Fruit fly (Drosophila melanogaster) whole organism, embryonic: Measurements from ENCODE around the gene CG3078.
A peak's percentile ranks its signal among the peaks of the same experiment; 100 is the strongest.

Experiments used
- Ada2b ChIP-seq: fragments of 200-800 bp; sonication (Bioruptor generic); IDR thresholded peaks from 2 replicates; pipeline ENCODE4 v1.3.6; 2022; ENCODE audit warnings: missing biosample characterization, missing genetic modification characterization
- Atf-2 ChIP-seq: fragments of 200-800 bp; sonication (Bioruptor generic); optimal IDR thresholded peaks from 2 replicates; lab custom pipeline; 2016; ENCODE audit warnings: missing biosample characterization, missing genetic modification characterization
- Awh ChIP-seq: fragments of 200-800 bp; sonication (Bioruptor generic); IDR thresholded peaks from 2 replicates; pipeline ENCODE4, ENCODE4 v1.3.6; 2022; ENCODE audit warnings: missing biosample characterization, missing genetic modification characterization
- CG10321 ChIP-seq: fragments of 200-800 bp; sonication (Bioruptor generic); IDR thresholded peaks from 2 replicates; pipeline ENCODE4 v1.3.6; 2022; ENCODE audit warnings: missing biosample characterization, missing genetic modification characterization
- CG10366 ChIP-seq: fragments of 200-800 bp; sonication (Bioruptor generic); IDR thresholded peaks from 2 replicates; pipeline ENCODE4 v1.3.6; 2022; ENCODE audit warnings: missing biosample characterization, missing genetic modification characterization
- CG10979 ChIP-seq: fragments of 200-800 bp; sonication (Bioruptor generic); optimal IDR thresholded peaks from 2 replicates; lab custom pipeline; 2018; ENCODE audit warnings: missing biosample characterization, mild to moderate bottlenecking, missing genetic modification characterization, moderate library complexity
- CG11695 ChIP-seq: fragments of 200-800 bp; sonication (Bioruptor generic); IDR thresholded peaks from 3 replicates; pipeline ENCODE4 v1.3.6; 2022; ENCODE audit warnings: missing biosample characterization, missing genetic modification characterization
- CG12236 ChIP-seq: fragments of 200-800 bp; sonication (Bioruptor generic); optimal IDR thresholded peaks from 2 replicates; lab custom pipeline; 2016; ENCODE audit warnings: missing biosample characterization, missing genetic modification characterization
- CG13123 ChIP-seq: fragments of 200-800 bp; sonication (Bioruptor generic); optimal IDR thresholded peaks from 2 replicates; lab custom pipeline; 2016; ENCODE audit warnings: missing biosample characterization, missing genetic modification characterization
- CG13287 ChIP-seq: fragments of 200-800 bp; sonication (Bioruptor generic); IDR thresholded peaks from 2 replicates; pipeline ENCODE4 v1.3.6; 2022; ENCODE audit warnings: missing biosample characterization, missing genetic modification characterization; ENCODE audit not compliant: partially characterized antibody
- CG13775 ChIP-seq: fragments of 200-800 bp; sonication (Bioruptor generic); optimal IDR thresholded peaks from 3 replicates; lab custom pipeline; 2017; ENCODE audit warnings: missing biosample characterization, mild to moderate bottlenecking, missing genetic modification characterization
- CG1603 ChIP-seq: fragments of 200-800 bp; sonication (Bioruptor generic); optimal IDR thresholded peaks from 2 replicates; lab custom pipeline; 2019; ENCODE audit warnings: missing biosample characterization, mild to moderate bottlenecking, missing genetic modification characterization, moderate library complexity
- CG18011 ChIP-seq: fragments of 200-800 bp; sonication (Bioruptor generic); optimal IDR thresholded peaks from 2 replicates; lab custom pipeline; 2017; ENCODE audit warnings: missing biosample characterization, missing genetic modification characterization, mild to moderate bottlenecking, moderate library complexity, missing genotype
- CG18476 ChIP-seq: fragments of 200-800 bp; sonication (Bioruptor generic); optimal IDR thresholded peaks from 2 replicates; lab custom pipeline; 2016; ENCODE audit warnings: missing biosample characterization, mild to moderate bottlenecking, missing genetic modification characterization
- CG18764 ChIP-seq: fragments of 200-800 bp; sonication (Bioruptor generic); optimal IDR thresholded peaks from 3 replicates; lab custom pipeline; 2016; ENCODE audit warnings: missing biosample characterization, missing genetic modification characterization
- CG2202 ChIP-seq: fragments of 200-800 bp; sonication (Bioruptor generic); optimal IDR thresholded peaks from 2 replicates; lab custom pipeline; 2018; ENCODE audit warnings: missing biosample characterization, mild to moderate bottlenecking, missing genetic modification characterization
- CG2678 ChIP-seq: fragments of 200-800 bp; sonication (Bioruptor generic); optimal IDR thresholded peaks from 3 replicates; lab custom pipeline; 2019; ENCODE audit warnings: missing biosample characterization, mild to moderate bottlenecking, missing genetic modification characterization, moderate library complexity
- CG31365 ChIP-seq: fragments of 200-800 bp; sonication (Bioruptor generic); optimal IDR thresholded peaks from 2 replicates; lab custom pipeline; 2018; ENCODE audit warnings: missing biosample characterization, mild to moderate bottlenecking, missing genetic modification characterization
- CG4282 ChIP-seq: fragments of 200-800 bp; sonication (Bioruptor generic); optimal IDR thresholded peaks from 2 replicates; lab custom pipeline; 2016; ENCODE audit warnings: missing biosample characterization, missing genetic modification characterization
- CG6813 ChIP-seq: fragments of 200-800 bp; sonication (Bioruptor generic); optimal IDR thresholded peaks from 2 replicates; lab custom pipeline; 2017; ENCODE audit warnings: missing biosample characterization, missing genetic modification characterization, mild to moderate bottlenecking, moderate library complexity, missing genetic modification reagents
- CG8089 ChIP-seq: fragments of 200-800 bp; sonication (Bioruptor generic); optimal IDR thresholded peaks from 3 replicates; lab custom pipeline; 2016; ENCODE audit warnings: missing biosample characterization, missing genetic modification characterization
- CTCF ChIP-seq: fragments of 200-800 bp; sonication (Bioruptor generic); optimal IDR thresholded peaks from 2 replicates; lab custom pipeline; 2017; ENCODE audit warnings: missing biosample characterization, mild to moderate bottlenecking, missing genetic modification characterization, moderate library complexity
- Drgx ChIP-seq: fragments of 200-800 bp; sonication (Bioruptor generic); IDR thresholded peaks from 2 replicates; pipeline ENCODE4 v1.3.6; 2022; ENCODE audit warnings: missing biosample characterization, missing genetic modification characterization
- Max ChIP-seq: fragments of 200-800 bp; sonication (Bioruptor generic); optimal IDR thresholded peaks from 2 replicates; lab custom pipeline; 2016; ENCODE audit warnings: missing biosample characterization, mild to moderate bottlenecking, missing genetic modification characterization
- Med ChIP-seq: fragments of 200-800 bp; sonication (Bioruptor generic); peaks from one replicate; lab custom pipeline; 2016; ENCODE audit warnings: missing biosample characterization, missing genetic modification characterization, mild to moderate bottlenecking, inconsistent platforms, moderate library complexity
- Mrtf ChIP-seq: fragments of 200-800 bp; sonication (Bioruptor generic); IDR thresholded peaks from 3 replicates; pipeline ENCODE4 v1.3.6; 2022; ENCODE audit warnings: missing biosample characterization, missing genetic modification characterization
- Oaz ChIP-seq: fragments of 200-800 bp; sonication (Bioruptor generic); IDR thresholded peaks from 2 replicates; pipeline ENCODE4 v1.3.6; 2022; ENCODE audit warnings: missing biosample characterization, missing genetic modification characterization
- Oli ChIP-seq: fragments of 200-800 bp; sonication (Bioruptor generic); optimal IDR thresholded peaks from 2 replicates; lab custom pipeline; 2018; ENCODE audit warnings: missing biosample characterization, mild to moderate bottlenecking, missing genetic modification characterization, moderate library complexity
- PHDP ChIP-seq: fragments of 200-800 bp; sonication (Bioruptor generic); optimal IDR thresholded peaks from 3 replicates; lab custom pipeline; 2018; ENCODE audit warnings: missing biosample characterization, mild to moderate bottlenecking, missing genetic modification characterization, moderate library complexity
- Sox102F ChIP-seq: fragments of 200-800 bp; sonication (Bioruptor generic); optimal IDR thresholded peaks from 2 replicates; lab custom pipeline; 2018; ENCODE audit warnings: missing biosample characterization, mild to moderate bottlenecking, missing genetic modification characterization, moderate library complexity
- Sry-δ ChIP-seq: fragments of 200-800 bp; sonication (Bioruptor generic); optimal IDR thresholded peaks from 2 replicates; lab custom pipeline; 2016; ENCODE audit warnings: missing biosample characterization, missing genetic modification characterization
- Xrp1 ChIP-seq: fragments of 200-800 bp; sonication (Bioruptor generic); IDR thresholded peaks from 2 replicates; pipeline ENCODE4 v1.3.6; 2022; ENCODE audit warnings: missing biosample characterization, missing genetic modification characterization
- bowl ChIP-seq: fragments of 200-800 bp; sonication (Bioruptor generic); IDR thresholded peaks from 2 replicates; pipeline ENCODE4 v1.3.6; 2022; ENCODE audit warnings: missing biosample characterization, missing genetic modification characterization
- br ChIP-seq: fragments of >200 bp; optimal IDR thresholded peaks from 2 replicates; lab custom pipeline; 2017
- bsh ChIP-seq, 2 experiments: fragments of 200-800 bp; sonication (Bioruptor generic); optimal IDR thresholded peaks; 2 replicates each; lab custom pipeline; 2017 to 2018; ENCODE audit warnings: mild to moderate bottlenecking in 2 of 2, missing biosample characterization in 2 of 2, missing genetic modification characterization in 2 of 2, moderate library complexity in 1 of 2
- crc ChIP-seq: fragments of 200-800 bp; sonication (Bioruptor generic); optimal IDR thresholded peaks from 2 replicates; lab custom pipeline; 2016; ENCODE audit warnings: missing biosample characterization, missing genetic modification characterization
- ewg ChIP-seq: fragments of 200-800 bp; sonication (Bioruptor generic); optimal IDR thresholded peaks from 3 replicates; lab custom pipeline; 2017; ENCODE audit warnings: mild to moderate bottlenecking, missing biosample characterization, missing genetic modification reagents, missing genetic modification characterization
- fd3F ChIP-seq: fragments of 200-800 bp; sonication (Bioruptor generic); optimal IDR thresholded peaks from 2 replicates; lab custom pipeline; 2018; ENCODE audit warnings: missing biosample characterization, mild to moderate bottlenecking, missing genetic modification characterization, moderate library complexity
- fd64A ChIP-seq: fragments of 200-800 bp; sonication (Bioruptor generic); optimal IDR thresholded peaks from 3 replicates; lab custom pipeline; 2018; ENCODE audit warnings: missing biosample characterization, mild to moderate bottlenecking, missing genetic modification characterization
- fd96Cb ChIP-seq: fragments of 200-800 bp; sonication (Bioruptor generic); optimal IDR thresholded peaks from 2 replicates; lab custom pipeline; 2018; ENCODE audit warnings: missing biosample characterization, mild to moderate bottlenecking, missing genetic modification characterization, moderate library complexity
- gem ChIP-seq: fragments of 200-800 bp; sonication (Bioruptor generic); optimal IDR thresholded peaks from 2 replicates; lab custom pipeline; 2019; ENCODE audit warnings: missing biosample characterization, mild to moderate bottlenecking, missing genetic modification characterization, moderate library complexity
- knrl ChIP-seq: fragments of 200-800 bp; sonication (Bioruptor generic); IDR thresholded peaks from 3 replicates; pipeline ENCODE4 v1.3.6; 2022; ENCODE audit warnings: missing biosample characterization, missing genetic modification characterization; ENCODE audit not compliant: partially characterized antibody
- nmo ChIP-seq: fragments of 200-800 bp; sonication (Bioruptor generic); optimal IDR thresholded peaks from 2 replicates; lab custom pipeline; 2018; ENCODE audit warnings: missing biosample characterization, mild to moderate bottlenecking, missing genetic modification characterization, moderate library complexity
- phol ChIP-seq: fragments of 200-800 bp; sonication (Bioruptor generic); optimal IDR thresholded peaks from 3 replicates; lab custom pipeline; 2018; ENCODE audit warnings: missing biosample characterization, mild to moderate bottlenecking, missing genetic modification characterization, moderate library complexity
- prd ChIP-seq, 3 experiments: fragments of >200 bp in 2 of 3; fragments of 200-800 bp in 1 of 3; sonication (Bioruptor generic) in 1 of 3; optimal IDR thresholded peaks in 2 of 3; IDR thresholded peaks in 1 of 3; 2 replicates in 2 of 3; 3 replicates in 1 of 3; pipeline versions ENCODE4 v1.3.6 to Lab custom; 2017 to 2022; ENCODE audit warnings: missing biosample characterization in 1 of 3, missing genetic modification characterization in 1 of 3
- repo ChIP-seq: fragments of 200-800 bp; sonication (Bioruptor generic); optimal IDR thresholded peaks from 2 replicates; lab custom pipeline; 2016; ENCODE audit warnings: missing biosample characterization, missing genetic modification characterization
- salm ChIP-seq: fragments of 200-800 bp; sonication (Bioruptor generic); optimal IDR thresholded peaks from 2 replicates; lab custom pipeline; 2018; ENCODE audit warnings: missing biosample characterization, mild to moderate bottlenecking, missing genetic modification characterization
- sens ChIP-seq: fragments of 200-800 bp; sonication (Bioruptor generic); peaks from one replicate; lab custom pipeline; 2016; ENCODE audit warnings: missing biosample characterization, missing genetic modification characterization
- sens-2 ChIP-seq: fragments of 200-800 bp; sonication (Bioruptor generic); IDR thresholded peaks from 2 replicates; pipeline ENCODE4 v1.3.6; 2022; ENCODE audit warnings: missing biosample characterization, missing genetic modification characterization
- ssp ChIP-seq: fragments of 200-800 bp; sonication (Bioruptor generic); IDR thresholded peaks from 2 replicates; pipeline ENCODE4 v1.3.6; 2022; ENCODE audit warnings: missing biosample characterization, missing genetic modification characterization
- tap ChIP-seq: fragments of 200-800 bp; optimal IDR thresholded peaks from 3 replicates; lab custom pipeline; 2019; ENCODE audit warnings: missing biosample characterization, mild to moderate bottlenecking, missing genetic modification characterization, moderate library complexity
- unpg ChIP-seq: fragments of 200-800 bp; sonication (Bioruptor generic); optimal IDR thresholded peaks from 3 replicates; lab custom pipeline; 2018; ENCODE audit warnings: missing biosample characterization, mild to moderate bottlenecking, missing genetic modification characterization, moderate library complexity

CG3078 gene

dm6 chrX:2219899-2220298, 39.8 kb downstream of the CG3078 start:
- TF ChIP-seq CG13287 (GFP tag; lab: Robert Waterston, UW) (no peak), CG10321 (no peak), CG13123 (GFP tag; lab: Kevin White, UChicago) (no peak), Xrp1 (GFP tag; lab: Robert Waterston, UW) (peak; percentile 35; the same call in 1 of the 2 replicates), CG2678 (peak; percentile 22), bowl (GFP tag; lab: Robert Waterston, UW) (no peak), Ada2b (GFP tag; lab: Robert Waterston, UW) (no peak), bsh (GFP tag; optimal IDR thresholded peaks at IDR 0.05; lab: Kevin White, UChicago) (peak in 1 of 2 experiments; percentile 48), ewg (GFP tag; lab: Kevin White, UChicago) (peak; percentile 8), PHDP (peak; percentile 6), br (lab: Kevin White, UChicago) (no peak), tap (tag; lab: Kevin White, UChicago) (no peak), fd96Cb (peak; percentile 12), CG2202 (no peak), CG13775 (no peak), fd3F (no peak), Drgx (GFP tag; lab: Robert Waterston, UW) (peak; percentile 51), repo (no peak), knrl (GFP tag; lab: Robert Waterston, UW) (no peak), crc (GFP tag; lab: Kevin White, UChicago) (no peak), CG18011 (no peak), gem (tag; lab: Kevin White, UChicago) (peak; percentile 39), ssp (GFP tag; lab: Robert Waterston, UW) (0 out of 2 replicates have a peak, but pooled peaks have one; percentile 14), CG10979 (tag; lab: Kevin White, UChicago) (peak; percentile 41), fd64A (GFP tag; lab: Kevin White, UChicago) (no peak), Max (GFP tag; lab: Kevin White, UChicago) (no peak), sens-2 (GFP tag; lab: Robert Waterston, UW) (no peak), salm (tag; lab: Kevin White, UChicago) (no peak), CG4282 (GFP tag; lab: Kevin White, UChicago) (no peak), Mrtf (GFP tag; lab: Robert Waterston, UW) (no peak), CG11695 (GFP tag; lab: Robert Waterston, UW) (no peak), Sox102F (GFP tag; lab: Kevin White, UChicago) (peak; percentile 45), Oli (tag; lab: Kevin White, UChicago) (peak; percentile 20), CG6813 (GFP tag; lab: Kevin White, UChicago) (no peak), Med (GFP tag; lab: Kevin White, UChicago) (peak; percentile 58), Atf-2 (GFP tag; lab: Kevin White, UChicago) (no peak), CG8089 (GFP tag; lab: Kevin White, UChicago) (no peak), unpg (GFP tag; lab: Kevin White, UChicago) (peak; percentile 9), prd (optimal IDR thresholded peaks at IDR 0.05; lab: Kevin White, UChicago) (no peak), prd (GFP tag; IDR thresholded peaks at IDR 0.05; lab: Robert Waterston, UW) (peak; percentile 30; the same call in 1 of the 3 replicates), phol (peak; percentile 33), CTCF (GFP tag; lab: Kevin White, UChicago) (no peak), CG18764 (GFP tag; lab: Kevin White, UChicago) (no peak), Sry-δ (GFP tag; lab: Kevin White, UChicago) (no peak), Oaz (GFP tag; lab: Robert Waterston, UW) (no peak), CG18476 (GFP tag; lab: Kevin White, UChicago) (no peak), Awh (GFP tag; lab: Robert Waterston, UW) (no peak), nmo (peak; percentile 17), CG12236 (GFP tag; lab: Kevin White, UChicago) (no peak), CG10366 (GFP tag; lab: Robert Waterston, UW) (no peak), sens (GFP tag; lab: Kevin White, UChicago) (peak; percentile 79), CG1603 (tag; lab: Kevin White, UChicago) (peak; percentile 41), CG31365 (tag; lab: Kevin White, UChicago) (no peak)
